Worm (Caenorhabditis elegans) whole organism, midembryonic: ENCODE results near the gene Y56A3A.22.

Source experiments
- T22C8.4 ChIP-seq: fragments of 200-800 bp; sonication (Bioruptor generic); IDR thresholded peaks from 2 replicates; pipeline ENCODE4 v1.3.6; 2022; ENCODE audit warnings: missing genetic modification characterization, missing compliant biosample characterization
- cog-1 ChIP-seq: sonication (generic microtip); optimal IDR thresholded peaks from 2 replicates; lab custom pipeline; 2016; ENCODE audit warnings: missing genetic modification characterization, missing compliant biosample characterization
- flt-1 ChIP-seq: fragments of 200-800 bp; sonication (Bioruptor generic); IDR thresholded peaks from 2 replicates; pipeline ENCODE4 v1.3.6; 2022; ENCODE audit warnings: missing genetic modification characterization, missing compliant biosample characterization
- klf-2 ChIP-seq: fragments of 200-800 bp; sonication (Bioruptor generic); conservative IDR thresholded peaks from 2 replicates; pipeline ENCODE4 v1.3.6; 2022; ENCODE audit warnings: missing genetic modification reagents, missing genetic modification characterization, missing compliant biosample characterization
- med-1 ChIP-seq: sonication (generic microtip); optimal IDR thresholded peaks from 2 replicates; lab custom pipeline; 2017; ENCODE audit warnings: missing genetic modification characterization, mild to moderate bottlenecking, missing compliant biosample characterization, antibody characterized with exemption, missing genetic modification reagents; ENCODE audit not compliant: insufficient read depth
- ref-1 ChIP-seq: fragments of 200-800 bp; sonication (Bioruptor generic); conservative IDR thresholded peaks from 2 replicates; pipeline ENCODE4 v1.3.6; 2022; ENCODE audit warnings: missing genetic modification reagents, missing genetic modification characterization, missing compliant biosample characterization
- tab-1 ChIP-seq: fragments of 200-800 bp; sonication (Bioruptor generic); IDR thresholded peaks from 2 replicates; pipeline ENCODE4 v1.3.6; 2022; ENCODE audit warnings: missing genetic modification characterization, missing compliant biosample characterization
- ztf-23 ChIP-seq: fragments of 200-800 bp; sonication (Bioruptor generic); IDR thresholded peaks from 2 replicates; pipeline ENCODE4 v1.3.6; 2022; ENCODE audit warnings: missing genetic modification reagents, missing genetic modification characterization, missing compliant biosample characterization
- ztf-29 ChIP-seq: fragments of 200-800 bp; sonication (Bioruptor generic); IDR thresholded peaks from 2 replicates; pipeline ENCODE4 v1.3.6; 2022; ENCODE audit warnings: missing genetic modification reagents, missing genetic modification characterization, missing compliant biosample characterization

DNA sequence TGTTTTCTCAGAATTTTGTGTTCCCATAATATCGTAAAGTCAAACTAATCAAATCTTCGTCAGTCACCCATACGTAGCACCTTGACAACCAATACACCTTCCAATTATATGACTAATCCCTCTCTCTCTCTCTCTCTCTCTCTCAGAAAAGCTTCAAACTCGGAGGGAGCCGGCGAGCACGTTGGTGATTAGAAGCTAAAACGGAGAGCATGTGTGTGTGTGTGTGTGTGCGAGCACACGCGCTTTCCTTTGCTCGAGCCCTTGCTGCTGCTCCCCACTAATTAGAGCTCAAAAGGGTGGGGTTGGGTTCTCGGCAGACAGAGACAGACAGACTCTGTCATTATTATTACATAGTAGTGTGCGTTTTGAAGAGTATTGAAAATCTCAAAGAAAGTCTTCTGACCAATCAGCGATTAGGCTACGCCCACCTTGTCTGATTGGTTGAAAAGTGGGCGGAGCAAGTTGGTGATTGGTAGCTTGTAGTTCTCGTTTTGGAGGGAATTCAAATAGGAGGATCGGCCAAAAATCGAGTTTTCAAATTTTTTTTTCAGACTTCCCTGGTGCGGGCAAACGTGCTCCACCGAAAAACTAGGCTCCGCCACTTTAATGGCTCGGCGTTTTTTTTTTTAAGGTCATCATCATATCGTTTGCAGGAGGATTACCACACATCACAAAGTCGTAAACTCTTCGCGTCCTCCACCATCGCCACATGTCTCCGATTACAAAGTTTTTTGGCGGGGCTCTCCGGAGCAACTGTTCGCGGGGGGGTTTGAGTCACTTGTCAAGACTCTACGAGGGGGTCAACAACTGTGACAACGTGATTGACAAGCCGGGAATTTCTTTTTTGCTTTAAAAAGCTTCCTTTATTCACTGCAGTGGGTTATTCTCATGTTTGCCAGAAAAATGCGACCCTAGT is 13.8 kb downstream of the Y56A3A.22 start:
- no peak for TF ChIP-seq ztf-29 (GFP tag; lab: Robert Waterston, UW)
- TF ChIP-seq flt-1 (GFP tag; lab: Robert Waterston, UW): no peak
- no peak for TF ChIP-seq ref-1 (GFP tag; lab: Robert Waterston, UW)
- no peak for TF ChIP-seq tab-1 (GFP tag; lab: Robert Waterston, UW)
- TF ChIP-seq klf-2 (GFP tag; lab: Robert Waterston, UW): no peak
- no peak for TF ChIP-seq ztf-23 (GFP tag; lab: Robert Waterston, UW)
- TF ChIP-seq cog-1 (tag; lab: Kevin White, UChicago): no peak
- TF ChIP-seq T22C8.4: no peak
- no peak for TF ChIP-seq med-1 (GFP tag; lab: Kevin White, UChicago)
